Worm (Caenorhabditis elegans) whole organism, L2 larva: Measurements from ENCODE around the gene F49C5.11.
A peak's percentile ranks its signal among the peaks of the same experiment; 100 is the strongest.

Experiments
- F13H6.1 ChIP-seq: sonication (generic microtip); optimal IDR thresholded peaks from 2 replicates; lab custom pipeline; 2016; ENCODE audit warnings: missing genetic modification characterization, missing compliant biosample characterization
- R02D3.7 ChIP-seq: fragments of 150-350 bp; optimal IDR thresholded peaks from 2 replicates; lab custom pipeline; 2014; ENCODE audit warnings: missing biosample characterization, missing genetic modification characterization
- Y55F3AM.14 ChIP-seq: fragments of 200-800 bp; sonication (Bioruptor generic); optimal IDR thresholded peaks from 2 replicates; lab custom pipeline; 2018; ENCODE audit warnings: mild to moderate bottlenecking, missing genetic modification characterization, missing compliant biosample characterization
- ZK546.5 ChIP-seq: sonication (generic microtip); optimal IDR thresholded peaks from 2 replicates; lab custom pipeline; 2017; ENCODE audit warnings: missing biosample characterization, missing genetic modification characterization
- alr-1 ChIP-seq: fragments of 150-350 bp; optimal IDR thresholded peaks from 2 replicates; lab custom pipeline; 2014; ENCODE audit warnings: missing biosample characterization, missing genetic modification characterization
- ama-1 ChIP-seq: fragments of 150-350 bp; optimal IDR thresholded peaks from 2 replicates; lab custom pipeline; 2018; ENCODE audit warnings: inconsistent platforms
- ceh-82 ChIP-seq: fragments of 150-350 bp; optimal IDR thresholded peaks from 2 replicates; lab custom pipeline; 2014; ENCODE audit warnings: missing biosample characterization, missing genetic modification characterization
- elt-3 ChIP-seq: sonication (generic microtip); optimal IDR thresholded peaks from 2 replicates; lab custom pipeline; 2017; ENCODE audit warnings: missing biosample characterization, missing genetic modification characterization
- fos-1 ChIP-seq: fragments of 150-350 bp; optimal IDR thresholded peaks from 2 replicates; lab custom pipeline; 2014; ENCODE audit warnings: missing biosample characterization, missing genetic modification characterization
- lin-13 ChIP-seq: fragments of 150-350 bp; optimal IDR thresholded peaks from 2 replicates; lab custom pipeline; 2014; ENCODE audit warnings: missing biosample characterization, missing genetic modification reagents, missing genetic modification characterization
- lin-39 ChIP-seq: fragments of 150-350 bp; optimal IDR thresholded peaks from 2 replicates; lab custom pipeline; 2014; ENCODE audit warnings: missing biosample characterization, missing genetic modification reagents, missing genetic modification characterization
- mab-5 ChIP-seq: fragments of 150-350 bp; optimal IDR thresholded peaks from 2 replicates; lab custom pipeline; 2014; ENCODE audit warnings: missing biosample characterization, missing genetic modification characterization
- mbf-1 ChIP-seq: sonication (generic microtip); optimal IDR thresholded peaks from 2 replicates; lab custom pipeline; 2017; ENCODE audit warnings: missing biosample characterization, missing genetic modification characterization
- mdl-1 ChIP-seq, 2 experiments: fragments of 150-350 bp in 1 of 2; sonication (generic microtip) in 1 of 2; optimal IDR thresholded peaks; 2 replicates each; lab custom pipeline; 2017; ENCODE audit warnings: missing biosample characterization in 2 of 2, missing genetic modification characterization in 2 of 2
- nhr-129 ChIP-seq: fragments of 150-350 bp; optimal IDR thresholded peaks from 2 replicates; lab custom pipeline; 2014; ENCODE audit warnings: missing biosample characterization, missing genetic modification characterization
- nhr-21 ChIP-seq: fragments of 150-350 bp; optimal IDR thresholded peaks from 2 replicates; lab custom pipeline; 2014; ENCODE audit warnings: missing biosample characterization, missing genetic modification characterization
- nhr-23 ChIP-seq: fragments of 150-350 bp; optimal IDR thresholded peaks from 2 replicates; lab custom pipeline; 2014; ENCODE audit warnings: missing biosample characterization, missing genetic modification reagents, missing genetic modification characterization
- nhr-237 ChIP-seq: fragments of 150-350 bp; optimal IDR thresholded peaks from 2 replicates; lab custom pipeline; 2014; ENCODE audit warnings: missing biosample characterization, missing genetic modification characterization
- nhr-25 ChIP-seq: fragments of 150-350 bp; sonication (generic microtip); optimal IDR thresholded peaks from 3 replicates; lab custom pipeline; 2014; ENCODE audit warnings: missing biosample characterization, missing genetic modification characterization
- nhr-6 ChIP-seq: fragments of 150-350 bp; optimal IDR thresholded peaks from 2 replicates; lab custom pipeline; 2014; ENCODE audit warnings: missing biosample characterization, missing genetic modification characterization
- nhr-77 ChIP-seq: fragments of 150-350 bp; optimal IDR thresholded peaks from 2 replicates; lab custom pipeline; 2014; ENCODE audit warnings: missing biosample characterization, missing genetic modification characterization
- peb-1 ChIP-seq: fragments of 150-350 bp; optimal IDR thresholded peaks from 2 replicates; lab custom pipeline; 2014; ENCODE audit warnings: missing biosample characterization, missing genetic modification characterization
- sem-4 ChIP-seq: fragments of 150-350 bp; optimal IDR thresholded peaks from 2 replicates; lab custom pipeline; 2014; ENCODE audit warnings: missing biosample characterization, missing genetic modification reagents, missing genetic modification characterization
- skn-1 ChIP-seq: sonication (generic microtip); optimal IDR thresholded peaks from 2 replicates; lab custom pipeline; 2017; ENCODE audit warnings: missing biosample characterization, missing genetic modification characterization
- sma-3 ChIP-seq: sonication (generic microtip); optimal IDR thresholded peaks from 2 replicates; lab custom pipeline; 2016; ENCODE audit warnings: missing genetic modification reagents, missing genetic modification characterization, missing compliant biosample characterization
- sma-9 ChIP-seq, 2 experiments: fragments of 150-350 bp in 1 of 2; sonication (generic microtip) in 1 of 2; optimal IDR thresholded peaks; 2 replicates each; lab custom pipeline; 2014 to 2016; ENCODE audit warnings: missing genetic modification characterization in 2 of 2, mild to moderate bottlenecking in 1 of 2, missing biosample characterization in 1 of 2, missing compliant biosample characterization in 1 of 2, missing genetic modification reagents in 1 of 2, moderate library complexity in 1 of 2
- unc-62 ChIP-seq: fragments of 150-350 bp; optimal IDR thresholded peaks from 2 replicates; lab custom pipeline; 2014; ENCODE audit warnings: missing biosample characterization, missing genetic modification reagents, missing genetic modification characterization
- ztf-1 ChIP-seq: fragments of 200-800 bp; sonication (Bioruptor generic); conservative IDR thresholded peaks from 2 replicates; pipeline ENCODE4 v1.3.6; 2022; ENCODE audit warnings: missing genetic modification characterization, missing compliant biosample characterization
- ztf-11 ChIP-seq: sonication (generic microtip); optimal IDR thresholded peaks from 2 replicates; lab custom pipeline; 2017; ENCODE audit warnings: missing biosample characterization, missing genetic modification characterization
- ztf-4 ChIP-seq: fragments of 150-350 bp; optimal IDR thresholded peaks from 2 replicates; lab custom pipeline; 2014; ENCODE audit warnings: missing biosample characterization, missing genetic modification characterization

The F49C5.11 gene

ce11 chrII:12572760-12573159, 17.1 kb downstream of the F49C5.11 start, which contains the start of gene Y38E10A.35:
Gene Y38E10A.35 (minus strand): TSS chrII:12572860.
- TF ChIP-seq alr-1 (tag; lab: Kevin White, UChicago) = no peak
- no peak for TF ChIP-seq peb-1
- TF ChIP-seq F13H6.1 = no peak
- no peak for TF ChIP-seq lin-39 (tag; lab: Kevin White, UChicago)
- no peak for TF ChIP-seq mab-5 (tag; lab: Kevin White, UChicago)
- TF ChIP-seq nhr-23 (tag; lab: Kevin White, UChicago) = no peak
- TF ChIP-seq nhr-21 (tag; lab: Kevin White, UChicago) = no peak
- TF ChIP-seq sem-4 (tag; lab: Kevin White, UChicago) = no peak
- TF ChIP-seq ztf-4 (tag; lab: Kevin White, UChicago) = no peak
- TF ChIP-seq mdl-1 (tag; optimal IDR thresholded peaks at IDR 0.05; lab: Kevin White, UChicago) = no peak
- TF ChIP-seq ceh-82 (tag; lab: Kevin White, UChicago) = no peak
- no peak for TF ChIP-seq nhr-77 (tag; lab: Kevin White, UChicago)
- TF ChIP-seq mbf-1 (tag; lab: Kevin White, UChicago) = no peak
- TF ChIP-seq Y55F3AM.14 (GFP tag; lab: Kevin White, UChicago) = no peak
- TF ChIP-seq R02D3.7 (tag; lab: Kevin White, UChicago) = no peak
- TF ChIP-seq skn-1 (tag; lab: Kevin White, UChicago) = no peak
- no peak for TF ChIP-seq ztf-1

ce11 chrII:12573541-12573940, 17.9 kb downstream of the F49C5.11 start, which contains the start of gene Y38E10A.2:
Gene Y38E10A.2 (minus strand): TSS chrII:12573641.
- TF ChIP-seq nhr-6 (tag; lab: Kevin White, UChicago) = no peak
- no peak for TF ChIP-seq nhr-23 (tag; lab: Kevin White, UChicago)
- no peak for TF ChIP-seq ZK546.5
- no peak for TF ChIP-seq nhr-25 (tag; lab: Kevin White, UChicago)
- no peak for TF ChIP-seq ztf-11 (tag; lab: Kevin White, UChicago)
- no peak for TF ChIP-seq unc-62 (GFP tag; lab: Kevin White, UChicago)
- TF ChIP-seq nhr-129 (tag; lab: Kevin White, UChicago) = no peak

DNA sequence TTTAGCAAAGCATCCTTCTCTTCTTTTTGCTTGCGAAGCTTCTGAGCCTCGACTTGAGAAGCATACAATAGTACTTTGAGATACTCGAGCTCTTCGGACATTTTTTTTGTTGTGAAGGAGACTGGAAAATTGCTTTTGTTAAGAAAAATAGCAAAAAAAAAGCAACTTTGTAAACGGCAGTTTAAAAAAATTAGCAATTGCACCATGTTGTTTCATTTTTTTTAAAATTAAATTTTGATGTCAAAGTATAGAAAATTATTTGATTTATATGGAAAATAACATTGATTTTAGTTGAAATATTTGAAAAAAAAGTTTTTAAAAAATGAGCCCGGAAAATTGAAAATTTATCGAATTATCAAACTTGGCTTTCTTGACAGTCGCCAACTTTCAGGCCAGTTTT, 19.0 kb downstream of the F49C5.11 start, which contains the start of gene Y38E10A.3:
Gene Y38E10A.3 (minus strand): TSS at position 101 of the 400 bp plus-strand sequence.
- TF ChIP-seq ama-1 = no peak
- no peak for TF ChIP-seq unc-62 (GFP tag; lab: Kevin White, UChicago)
- no peak for TF ChIP-seq mbf-1 (tag; lab: Kevin White, UChicago)
- no peak for TF ChIP-seq sma-9 (GFP tag; optimal IDR thresholded peaks at IDR 0.05; lab: Kevin White, UChicago)
- TF ChIP-seq sma-9 (tag; optimal IDR thresholded peaks at IDR 0.05; lab: Kevin White, UChicago) = no peak
- no peak for TF ChIP-seq elt-3 (tag; lab: Kevin White, UChicago)
- TF ChIP-seq sma-3 (GFP tag; lab: Kevin White, UChicago) = no peak
- TF ChIP-seq nhr-25 (tag; lab: Kevin White, UChicago) = no peak
- TF ChIP-seq lin-13 (GFP tag; lab: Kevin White, UChicago) = no peak
- TF ChIP-seq lin-39 (tag; lab: Kevin White, UChicago) = no peak
- TF ChIP-seq, all 48 proteins: peak for 0

- TF ChIP-seq sem-4 (tag; lab: Kevin White, UChicago) (no peak), fos-1 (tag; lab: Kevin White, UChicago) (peak; percentile 58)
These were observed 22.1 kb downstream of the F49C5.11 start, which contains the start of gene clec-8 for ce11 chrII:12577754-12578153. Gene clec-8 (minus strand): TSS chrII:12578061.

DNA sequence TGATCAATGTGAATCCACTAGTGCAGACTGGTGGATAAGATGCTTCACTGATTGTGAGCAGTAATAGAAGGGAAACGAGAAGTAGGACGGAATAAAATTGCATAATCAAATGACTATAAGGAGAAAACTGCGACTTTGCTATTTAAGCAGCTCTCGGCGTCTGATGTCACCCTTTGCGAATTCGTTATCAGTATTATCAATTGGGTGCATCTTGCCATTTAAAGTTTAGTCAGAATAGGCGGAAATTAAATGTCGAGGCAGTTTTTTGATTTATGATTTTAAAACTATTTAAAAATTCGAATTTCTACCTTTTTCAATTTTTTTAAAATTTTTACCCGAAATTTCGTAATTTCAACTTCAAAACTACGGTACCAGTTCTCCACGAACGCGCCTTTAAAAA, 25.3 kb downstream of the F49C5.11 start, which contains the start of gene clec-4:
Gene clec-4 (minus strand): TSS at position 162 of the 400 bp plus-strand sequence.
- no peak for TF ChIP-seq nhr-237 (tag; lab: Kevin White, UChicago)
- peak; percentile 69 for TF ChIP-seq fos-1 (tag; lab: Kevin White, UChicago)
